Worm (Caenorhabditis elegans) whole organism, L4 larva: Measurements from ENCODE around the gene Y41D4B.1.

Experiments
- F10B5.3 ChIP-seq: sonication (generic microtip); optimal IDR thresholded peaks from 2 replicates; lab custom pipeline; 2016; ENCODE audit warnings: mild to moderate bottlenecking, missing genetic modification characterization, missing compliant biosample characterization
- F26F4.8 ChIP-seq: fragments of 200-800 bp; sonication (Bioruptor generic); conservative IDR thresholded peaks from 2 replicates; pipeline ENCODE4 v1.3.6; 2022; ENCODE audit warnings: missing genetic modification characterization, missing compliant biosample characterization
- F37D6.2 ChIP-seq: sonication (generic microtip); optimal IDR thresholded peaks from 2 replicates; lab custom pipeline; 2016; ENCODE audit warnings: mild to moderate bottlenecking, missing genetic modification characterization, missing compliant biosample characterization
- F44E2.7 ChIP-seq: fragments of 200-800 bp; sonication (Bioruptor generic); IDR thresholded peaks from 2 replicates; pipeline ENCODE4 v2.1.2; 2022; ENCODE audit warnings: missing genetic modification characterization, missing compliant biosample characterization
- R02D3.7 ChIP-seq: fragments of 150-350 bp; sonication (generic microtip); optimal IDR thresholded peaks from 3 replicates; lab custom pipeline; 2014; ENCODE audit warnings: missing biosample characterization, missing genetic modification characterization
- T20F7.1 ChIP-seq: fragments of 200-800 bp; sonication (Bioruptor generic); optimal IDR thresholded peaks from 2 replicates; lab custom pipeline; 2018; ENCODE audit warnings: mild to moderate bottlenecking, missing genetic modification characterization, missing compliant biosample characterization
- T26A8.4 ChIP-seq: fragments of 200-800 bp; sonication (Bioruptor generic); IDR thresholded peaks from 2 replicates; pipeline ENCODE4 v1.3.6; 2022; ENCODE audit warnings: missing genetic modification characterization, missing compliant biosample characterization
- Y105C5A.15 ChIP-seq: fragments of 200-800 bp; sonication (Bioruptor generic); IDR thresholded peaks from 2 replicates; pipeline ENCODE4 v1.3.6; 2022; ENCODE audit warnings: missing genetic modification characterization, missing compliant biosample characterization
- Y48G9A.11 ChIP-seq: fragments of 200-800 bp; sonication (Bioruptor generic); IDR thresholded peaks from 2 replicates; pipeline ENCODE4 v1.3.6; 2022; ENCODE audit warnings: missing genetic modification reagents, missing genetic modification characterization, missing compliant biosample characterization
- Y75B8A.6 ChIP-seq: fragments of 200-800 bp; sonication (Bioruptor generic); IDR thresholded peaks from 2 replicates; pipeline ENCODE4 v1.3.6; 2022; ENCODE audit warnings: missing genetic modification reagents, missing genetic modification characterization, missing compliant biosample characterization
- ZK337.2 ChIP-seq: fragments of 200-800 bp; sonication (Bioruptor generic); IDR thresholded peaks from 2 replicates; pipeline ENCODE4 v1.3.6; 2022; ENCODE audit warnings: missing genetic modification reagents, missing genetic modification characterization, missing compliant biosample characterization
- aha-1 ChIP-seq: fragments of 150-350 bp; peaks from one replicate; lab custom pipeline; 2014; ENCODE audit warnings: missing biosample characterization, missing genetic modification characterization
- ama-1 ChIP-seq: fragments of 150-350 bp; optimal IDR thresholded peaks from 2 replicates; lab custom pipeline; 2014; ENCODE audit warnings: inconsistent platforms, mixed read lengths
- attf-4 ChIP-seq: sonication (generic microtip); optimal IDR thresholded peaks from 3 replicates; lab custom pipeline; 2017; ENCODE audit warnings: missing biosample characterization, missing genetic modification characterization
- ceh-20 ChIP-seq: fragments of 200-800 bp; sonication (Bioruptor generic); IDR thresholded peaks from 2 replicates; pipeline ENCODE4 v1.3.6; 2022; ENCODE audit warnings: missing genetic modification reagents, missing genetic modification characterization, missing compliant biosample characterization
- ceh-28 ChIP-seq: fragments of 150-350 bp; optimal IDR thresholded peaks from 2 replicates; lab custom pipeline; 2014; ENCODE audit warnings: missing biosample characterization, missing genetic modification reagents, missing genetic modification characterization
- ceh-32 ChIP-seq: sonication (generic microtip); optimal IDR thresholded peaks from 2 replicates; lab custom pipeline; 2016; ENCODE audit warnings: mild to moderate bottlenecking, missing genetic modification characterization, missing compliant biosample characterization; ENCODE audit not compliant: poor library complexity
- ceh-44 ChIP-seq: fragments of 200-800 bp; sonication (Bioruptor generic); IDR thresholded peaks from 2 replicates; pipeline ENCODE4 v1.3.6; 2022; ENCODE audit warnings: missing genetic modification reagents, missing genetic modification characterization, missing compliant biosample characterization
- ceh-62 ChIP-seq: sonication (generic microtip); optimal IDR thresholded peaks from 2 replicates; lab custom pipeline; 2017; ENCODE audit warnings: missing biosample characterization, missing genetic modification characterization
- ceh-82 ChIP-seq: sonication (generic microtip); optimal IDR thresholded peaks from 2 replicates; lab custom pipeline; 2017; ENCODE audit warnings: missing biosample characterization, missing genetic modification characterization
- ces-1 ChIP-seq: fragments of 150-350 bp; sonication (generic microtip); optimal IDR thresholded peaks from 4 replicates; lab custom pipeline; 2014; ENCODE audit warnings: missing biosample characterization, missing genetic modification reagents, missing genetic modification characterization
- cey-2 ChIP-seq: sonication (generic microtip); optimal IDR thresholded peaks from 3 replicates; lab custom pipeline; 2017; ENCODE audit warnings: missing genetic modification characterization, mild to moderate bottlenecking, missing compliant biosample characterization, antibody characterized with exemption, borderline replicate concordance; ENCODE audit not compliant: insufficient read depth
- daf-12 ChIP-seq: fragments of 150-350 bp; optimal IDR thresholded peaks from 2 replicates; lab custom pipeline; 2014; ENCODE audit warnings: missing biosample characterization, missing genetic modification reagents, missing genetic modification characterization
- daf-19 ChIP-seq: fragments of 200-800 bp; sonication (Bioruptor generic); conservative IDR thresholded peaks from 2 replicates; pipeline ENCODE4 v1.3.6; 2022; ENCODE audit warnings: missing genetic modification characterization, missing compliant biosample characterization
- dmd-6 ChIP-seq: fragments of 200-800 bp; sonication (Bioruptor generic); IDR thresholded peaks from 2 replicates; pipeline ENCODE4 v1.3.6; 2022; ENCODE audit warnings: missing genetic modification reagents, missing genetic modification characterization, missing compliant biosample characterization
- dpl-1 ChIP-seq: fragments of 150-350 bp; optimal IDR thresholded peaks from 2 replicates; lab custom pipeline; 2014; ENCODE audit warnings: missing biosample characterization, missing genetic modification reagents, missing genetic modification characterization
- egl-27 ChIP-seq: sonication (generic microtip); optimal IDR thresholded peaks from 3 replicates; lab custom pipeline; 2017; ENCODE audit warnings: missing biosample characterization, missing genetic modification reagents, missing genetic modification characterization
- lim-7 ChIP-seq: fragments of 200-800 bp; sonication (Bioruptor generic); IDR thresholded peaks from 2 replicates; pipeline ENCODE4 v1.3.6; 2022; ENCODE audit warnings: missing genetic modification characterization, missing compliant biosample characterization
- lin-1 ChIP-seq: fragments of 200-800 bp; sonication (Bioruptor generic); IDR thresholded peaks from 2 replicates; pipeline ENCODE4 v1.3.6; 2022; ENCODE audit warnings: missing genetic modification reagents, missing genetic modification characterization, missing compliant biosample characterization
- lin-13 ChIP-seq: fragments of 150-350 bp; optimal IDR thresholded peaks from 2 replicates; lab custom pipeline; 2014; ENCODE audit warnings: missing biosample characterization, missing genetic modification reagents, missing genetic modification characterization
- lin-29 ChIP-seq: fragments of 200-800 bp; sonication (Bioruptor generic); IDR thresholded peaks from 2 replicates; pipeline ENCODE4 v1.3.6; 2022; ENCODE audit warnings: missing genetic modification reagents, missing genetic modification characterization, missing compliant biosample characterization
- lin-39 ChIP-seq: fragments of 150-350 bp; optimal IDR thresholded peaks from 2 replicates; lab custom pipeline; 2014; ENCODE audit warnings: missing biosample characterization, missing genetic modification reagents, missing genetic modification characterization
- lsy-2 ChIP-seq, 2 experiments: fragments of 150-350 bp in 1 of 2; sonication (generic microtip) in 1 of 2; optimal IDR thresholded peaks; 2 replicates each; lab custom pipeline; 2014 to 2017; ENCODE audit warnings: missing biosample characterization in 2 of 2, missing genetic modification characterization in 2 of 2
- mes-2 ChIP-seq: sonication (generic microtip); optimal IDR thresholded peaks from 2 replicates; lab custom pipeline; 2016; ENCODE audit warnings: missing genotype, mild to moderate bottlenecking, missing genetic modification characterization, missing compliant biosample characterization; ENCODE audit not compliant: poor library complexity, severe bottlenecking
- nhr-11 ChIP-seq: fragments of 150-350 bp; optimal IDR thresholded peaks from 2 replicates; lab custom pipeline; 2014; ENCODE audit warnings: missing biosample characterization, missing genetic modification characterization
- nhr-111 ChIP-seq: fragments of 200-800 bp; sonication (Bioruptor generic); optimal IDR thresholded peaks from 2 replicates; lab custom pipeline; 2018; ENCODE audit warnings: mild to moderate bottlenecking, missing genetic modification characterization, missing compliant biosample characterization
- nhr-77 ChIP-seq: fragments of 150-350 bp; optimal IDR thresholded peaks from 2 replicates; lab custom pipeline; 2014; ENCODE audit warnings: missing biosample characterization, missing genetic modification characterization
- pha-4 ChIP-seq, 2 experiments: fragments of 150-350 bp in 1 of 2; fragments of 200-800 bp in 1 of 2; sonication (Bioruptor generic) in 1 of 2; IDR thresholded peaks in 1 of 2; optimal IDR thresholded peaks in 1 of 2; 2 replicates each; pipeline versions ENCODE4 v1.3.6 to Lab custom; 2014 to 2022; ENCODE audit warnings: missing genetic modification characterization in 2 of 2, missing genetic modification reagents in 2 of 2, missing biosample characterization in 1 of 2, missing compliant biosample characterization in 1 of 2
- php-3 ChIP-seq: fragments of 200-800 bp; sonication (Bioruptor generic); IDR thresholded peaks from 2 replicates; pipeline ENCODE4 v1.3.6; 2022; ENCODE audit warnings: missing genetic modification reagents, missing genetic modification characterization, missing compliant biosample characterization
- sdz-12 ChIP-seq: fragments of 200-800 bp; sonication (Bioruptor generic); optimal IDR thresholded peaks from 2 replicates; lab custom pipeline; 2018; ENCODE audit warnings: mild to moderate bottlenecking, missing genetic modification characterization, missing compliant biosample characterization
- skn-1 ChIP-seq: fragments of 150-350 bp; optimal IDR thresholded peaks from 2 replicates; lab custom pipeline; 2014; ENCODE audit warnings: missing biosample characterization, missing genetic modification characterization
- spr-1 ChIP-seq: sonication (generic microtip); optimal IDR thresholded peaks from 2 replicates; lab custom pipeline; 2016; ENCODE audit warnings: mild to moderate bottlenecking, missing genetic modification characterization, missing compliant biosample characterization
- tag-97 ChIP-seq: fragments of 200-800 bp; sonication (Bioruptor generic); IDR thresholded peaks from 2 replicates; pipeline ENCODE4 v1.3.6; 2022; ENCODE audit warnings: missing genetic modification characterization, missing compliant biosample characterization
- unc-62 ChIP-seq, 3 experiments: fragments of 150-350 bp in 1 of 3; sonication (generic microtip); optimal IDR thresholded peaks in 2 of 3; peaks in 1 of 3; 1 replicate in 1 of 3; 2 replicates in 2 of 3; lab custom pipeline; 2014 to 2017; ENCODE audit warnings: missing biosample characterization in 3 of 3, missing genetic modification characterization in 3 of 3, missing genetic modification reagents in 3 of 3, missing genotype in 1 of 3
- vab-7 ChIP-seq: fragments of 200-800 bp; sonication (Bioruptor generic); IDR thresholded peaks from 2 replicates; pipeline ENCODE4 v1.3.6; 2022; ENCODE audit warnings: missing genetic modification reagents, missing genetic modification characterization, missing compliant biosample characterization
- zfp-3 ChIP-seq: fragments of 200-800 bp; sonication (Bioruptor generic); conservative IDR thresholded peaks from 2 replicates; pipeline ENCODE4 v1.3.6; 2022; ENCODE audit warnings: missing genetic modification reagents, missing genetic modification characterization, missing compliant biosample characterization
- zip-11 ChIP-seq: fragments of 200-800 bp; sonication (Bioruptor generic); IDR thresholded peaks from 2 replicates; pipeline ENCODE4 v1.3.6; 2022; ENCODE audit warnings: missing genetic modification characterization, missing compliant biosample characterization
- zip-2 ChIP-seq: fragments of 150-350 bp; optimal IDR thresholded peaks from 2 replicates; lab custom pipeline; 2014; ENCODE audit warnings: missing biosample characterization, missing genetic modification characterization
- ztf-7 ChIP-seq: fragments of 150-350 bp; optimal IDR thresholded peaks from 2 replicates; lab custom pipeline; 2014; ENCODE audit warnings: missing biosample characterization, missing genetic modification characterization

The Y41D4B.1 gene

DNA sequence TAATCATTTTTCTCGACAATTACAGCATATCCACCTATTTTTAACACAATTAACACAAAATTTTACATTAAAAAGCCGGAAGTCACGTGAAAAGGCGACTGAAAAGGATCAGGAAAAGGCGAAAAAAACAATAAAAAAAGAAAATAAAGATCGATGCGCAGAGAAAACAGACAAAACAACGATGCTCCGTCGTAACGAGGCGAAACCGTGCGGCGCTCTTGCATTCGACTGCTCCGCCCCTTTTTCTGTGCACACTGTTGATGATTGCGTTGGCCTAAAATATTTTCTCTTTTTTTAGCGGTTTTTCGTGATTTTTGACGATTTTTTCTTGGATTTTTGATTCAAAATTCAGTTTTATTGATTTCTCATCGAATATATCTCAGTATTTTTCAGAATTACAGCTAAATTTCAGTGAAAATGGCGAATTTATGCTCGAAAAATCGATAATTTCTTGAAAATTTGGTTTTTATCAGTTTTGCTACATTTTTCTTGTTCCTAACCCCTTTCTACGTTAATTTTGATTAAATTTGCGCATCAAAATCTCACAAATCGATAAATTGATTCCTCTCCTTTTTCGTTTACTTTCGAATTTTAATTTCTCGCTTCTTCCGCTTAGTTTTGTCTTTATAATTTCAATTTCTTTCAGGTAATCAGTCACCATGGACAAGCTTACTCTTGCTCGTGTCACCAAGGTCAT lies 13.3 kb upstream of the Y41D4B.1 start, which contains the start of gene rps-28 (continued):
- TF ChIP-seq nhr-111 (no peak), Y105C5A.15 (GFP tag; lab: Robert Waterston, UW) (no peak), dmd-6 (peak; percentile 91), zip-2 (tag; lab: Kevin White, UChicago) (peak; percentile 57), F26F4.8 (no peak), lin-1 (GFP tag; lab: Robert Waterston, UW) (peak; percentile 90), R02D3.7 (peak; percentile 35), lim-7 (GFP tag; lab: Robert Waterston, UW) (peak; percentile 66; the same call in 1 of the 2 replicates), Y48G9A.11 (GFP tag; lab: Robert Waterston, UW) (peak; percentile 100), ZK337.2 (GFP tag; lab: Robert Waterston, UW) (peak; percentile 69; the same call in 1 of the 2 replicates), lin-39 (tag; lab: Kevin White, UChicago) (peak; percentile 19), ceh-28 (tag; lab: Kevin White, UChicago) (peak; percentile 72), nhr-77 (tag; lab: Kevin White, UChicago) (peak; percentile 98), F37D6.2 (peak; percentile 89), daf-19 (no peak), ceh-20 (GFP tag; lab: Robert Waterston, UW) (peak; percentile 91), ceh-82 (tag; lab: Kevin White, UChicago) (no peak), F10B5.3 (tag; lab: Kevin White, UChicago) (no peak), vab-7 (GFP tag; lab: Robert Waterston, UW) (peak; percentile 96), lsy-2 (tag; optimal IDR thresholded peaks at IDR 0.05; lab: Kevin White, UChicago) (peak; percentile 87 to 96), egl-27 (no peak), ztf-7 (tag; lab: Kevin White, UChicago) (peak; percentile 84), dpl-1 (GFP tag; lab: Kevin White, UChicago) (peak; percentile 91), ama-1 (peak; percentile 84), unc-62 (GFP tag; optimal IDR thresholded peaks at IDR 0.05 in 1 of 2; lab: Kevin White, UChicago) (peak in 1 of 2 experiments; percentile 92), unc-62 (tag; optimal IDR thresholded peaks at IDR 0.05; lab: Kevin White, UChicago) (no peak), sdz-12 (GFP tag; lab: Kevin White, UChicago) (no peak), ces-1 (peak; percentile 88), zfp-3 (GFP tag; lab: Robert Waterston, UW) (peak; percentile 88), skn-1 (no peak), T20F7.1 (GFP tag; lab: Kevin White, UChicago) (peak; percentile 100), nhr-11 (peak; percentile 94), attf-4 (tag; lab: Kevin White, UChicago) (no peak), spr-1 (tag; lab: Kevin White, UChicago) (peak; percentile 90), mes-2 (tag; lab: Kevin White, UChicago) (peak; percentile 97), lin-13 (GFP tag; lab: Kevin White, UChicago) (peak; percentile 97), Y75B8A.6 (no peak), pha-4 (GFP tag; IDR thresholded peaks at IDR 0.05; lab: Robert Waterston, UW) (peak; percentile 86), pha-4 (tag; optimal IDR thresholded peaks at IDR 0.05; lab: Kevin White, UChicago) (peak; percentile 86), F44E2.7 (GFP tag; lab: Robert Waterston, UW) (no peak), tag-97 (GFP tag; lab: Robert Waterston, UW) (no peak), zip-11 (GFP tag; lab: Robert Waterston, UW) (no peak), ceh-62 (no peak), daf-12 (tag; lab: Kevin White, UChicago) (no peak), ceh-32 (tag; lab: Kevin White, UChicago) (no peak), ceh-44 (peak; percentile 72; the same call in 1 of the 2 replicates), lin-29 (peak; percentile 89), T26A8.4 (GFP tag; lab: Robert Waterston, UW) (peak; percentile 91), php-3 (GFP tag; lab: Robert Waterston, UW) (peak; percentile 91), aha-1 (tag; lab: Kevin White, UChicago) (peak; percentile 100), cey-2 (tag; lab: Kevin White, UChicago) (no peak)
